Fruit fly (Drosophila melanogaster): Measurements from ENCODE around the gene CG14423.

CG14423 gene

dm6 chrX:2993098-2993773 is 48.0 kb downstream of the CG14423 start:
- TF ChIP-seq CTCF (optimal IDR thresholded peaks at IDR 0.05) = no peak
